Worm (Caenorhabditis elegans) whole organism, late embryonic: ENCODE data around the gene srh-33.

Experiments used
- ahr-1 ChIP-seq: sonication (generic microtip); optimal IDR thresholded peaks from 2 replicates; lab custom pipeline; 2016; ENCODE audit warnings: missing genetic modification characterization, missing compliant biosample characterization
- ceh-34 ChIP-seq: sonication (generic microtip); optimal IDR thresholded peaks from 2 replicates; lab custom pipeline; 2016; ENCODE audit warnings: mild to moderate bottlenecking, missing genetic modification characterization, missing compliant biosample characterization
- ceh-9 ChIP-seq: sonication (generic microtip); optimal IDR thresholded peaks from 2 replicates; lab custom pipeline; 2016; ENCODE audit warnings: mild to moderate bottlenecking, missing genetic modification characterization, inconsistent platforms, missing compliant biosample characterization
- che-1 ChIP-seq: sonication (generic microtip); optimal IDR thresholded peaks from 2 replicates; lab custom pipeline; 2016; ENCODE audit warnings: mild to moderate bottlenecking, missing genetic modification characterization, missing compliant biosample characterization
- gmeb-2 ChIP-seq: sonication (generic microtip); optimal IDR thresholded peaks from 2 replicates; lab custom pipeline; 2016; ENCODE audit warnings: missing genetic modification characterization, inconsistent platforms, missing compliant biosample characterization
- nfya-1 ChIP-seq: sonication (generic microtip); optimal IDR thresholded peaks from 2 replicates; lab custom pipeline; 2017; ENCODE audit warnings: missing genetic modification characterization, mild to moderate bottlenecking, missing compliant biosample characterization, antibody characterized with exemption, moderate library complexity
- unc-3 ChIP-seq, 2 experiments: fragments of 200-800 bp in 1 of 2; sonication (Bioruptor generic) in 1 of 2; sonication (generic microtip) in 1 of 2; conservative IDR thresholded peaks in 1 of 2; optimal IDR thresholded peaks in 1 of 2; 2 replicates each; pipeline versions ENCODE4 v1.3.6 to Lab custom; 2016 to 2022; ENCODE audit warnings: missing compliant biosample characterization in 2 of 2, missing genetic modification characterization in 2 of 2, missing genetic modification reagents in 1 of 2

Gene srh-33

DNA sequence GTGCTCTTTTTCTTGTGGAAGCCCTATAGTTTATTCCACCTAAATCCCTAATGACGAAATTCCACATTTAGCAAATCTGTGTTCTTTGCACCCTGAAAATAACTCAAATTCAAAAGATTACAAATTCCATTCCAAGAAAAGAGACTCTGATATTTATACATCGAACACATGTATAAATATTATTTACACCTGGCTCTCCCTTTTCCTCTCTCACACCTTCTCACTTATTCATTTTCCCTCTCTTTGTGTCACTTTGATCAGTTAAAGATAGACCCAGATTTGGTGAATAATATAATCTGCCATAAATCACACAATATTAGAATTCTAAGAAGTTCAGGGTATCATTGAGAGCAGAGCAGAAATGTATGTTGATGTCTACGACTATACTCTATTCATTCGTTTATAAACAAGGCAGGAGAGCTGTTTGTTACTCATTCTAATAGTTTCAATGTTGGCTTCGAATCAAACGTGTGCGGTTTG, 50.9 kb downstream of the srh-33 start, which contains the start of gene nhr-254:
Gene nhr-254 (plus strand): TSS at position 430 of the 480 bp plus-strand sequence.
- no peak for TF ChIP-seq unc-3 (GFP tag; conservative IDR thresholded peaks at IDR 0.05; lab: Robert Waterston, UW)
- TF ChIP-seq unc-3 (tag; optimal IDR thresholded peaks at IDR 0.05; lab: Kevin White, UChicago) = no peak
- no peak for TF ChIP-seq nfya-1
- no peak for TF ChIP-seq gmeb-2
- TF ChIP-seq che-1 = no peak
- no peak for TF ChIP-seq ceh-34 (tag; lab: Kevin White, UChicago)
- no peak for TF ChIP-seq ceh-9 (tag; lab: Kevin White, UChicago)
- TF ChIP-seq ahr-1 (tag; lab: Kevin White, UChicago) = no peak
